Fruit fly (Drosophila melanogaster) whole organism, embryonic: ENCODE results near the gene ftz-f1.

ENCODE experiments used
- Atf-2 ChIP-seq: fragments of 200-800 bp; sonication (Bioruptor generic); optimal IDR thresholded peaks from 2 replicates; lab custom pipeline; 2016; ENCODE audit warnings: missing biosample characterization, missing genetic modification characterization
- BEAF-32 ChIP-seq: fragments of 200-800 bp; sonication (Bioruptor generic); optimal IDR thresholded peaks from 3 replicates; lab custom pipeline; 2017; ENCODE audit warnings: missing biosample characterization, missing genetic modification characterization, mild to moderate bottlenecking, moderate library complexity, missing genetic modification reagents
- CG11456 ChIP-seq: fragments of 200-800 bp; sonication (Bioruptor generic); IDR thresholded peaks from 3 replicates; pipeline ENCODE4 v1.3.6; 2022; ENCODE audit warnings: missing biosample characterization, missing genetic modification characterization
- CG12744 ChIP-seq: fragments of 200-800 bp; sonication (Bioruptor generic); optimal IDR thresholded peaks from 2 replicates; lab custom pipeline; 2016; ENCODE audit warnings: missing biosample characterization, missing genetic modification characterization
- CG15601 ChIP-seq: fragments of 200-800 bp; sonication (Bioruptor generic); optimal IDR thresholded peaks from 3 replicates; lab custom pipeline; 2019; ENCODE audit warnings: missing biosample characterization, mild to moderate bottlenecking, missing genetic modification characterization, moderate library complexity
- CG17361 ChIP-seq: fragments of 200-800 bp; sonication (Bioruptor generic); IDR thresholded peaks from 3 replicates; pipeline ENCODE4 v1.3.6; 2022; ENCODE audit warnings: missing biosample characterization, missing genetic modification characterization
- CG1792 ChIP-seq: fragments of 200-800 bp; sonication (Bioruptor generic); optimal IDR thresholded peaks from 2 replicates; lab custom pipeline; 2016; ENCODE audit warnings: missing biosample characterization, missing genetic modification characterization
- CG4328 ChIP-seq: fragments of 200-800 bp; sonication (Bioruptor generic); optimal IDR thresholded peaks from 3 replicates; lab custom pipeline; 2017; ENCODE audit warnings: missing biosample characterization, missing genetic modification reagents, missing genetic modification characterization
- CG7786 ChIP-seq: fragments of 200-800 bp; sonication (Bioruptor generic); optimal IDR thresholded peaks from 2 replicates; lab custom pipeline; 2016; ENCODE audit warnings: missing biosample characterization, missing genetic modification characterization
- CG8359 ChIP-seq: fragments of 200-800 bp; sonication (Bioruptor generic); optimal IDR thresholded peaks from 2 replicates; lab custom pipeline; 2017; ENCODE audit warnings: missing biosample characterization, mild to moderate bottlenecking, missing genetic modification characterization, borderline replicate concordance
- CG9797 ChIP-seq: fragments of 200-800 bp; sonication (Bioruptor generic); optimal IDR thresholded peaks from 3 replicates; lab custom pipeline; 2018; ENCODE audit warnings: missing biosample characterization, mild to moderate bottlenecking, missing genetic modification characterization
- CG9876 ChIP-seq: fragments of 200-800 bp; sonication (Bioruptor generic); optimal IDR thresholded peaks from 2 replicates; lab custom pipeline; 2016; ENCODE audit warnings: missing biosample characterization, missing genetic modification characterization
- CTCF ChIP-seq: fragments of 200-800 bp; sonication (Bioruptor generic); optimal IDR thresholded peaks from 2 replicates; lab custom pipeline; 2017; ENCODE audit warnings: missing biosample characterization, mild to moderate bottlenecking, missing genetic modification characterization, moderate library complexity
- Dip2 ChIP-seq: fragments of 200-800 bp; sonication (Bioruptor generic); IDR thresholded peaks from 2 replicates; pipeline ENCODE4 v1.3.6; 2022; ENCODE audit warnings: missing biosample characterization, missing genetic modification characterization
- Hey ChIP-seq: fragments of 200-800 bp; sonication (Bioruptor generic); optimal IDR thresholded peaks from 3 replicates; lab custom pipeline; 2018; ENCODE audit warnings: missing biosample characterization, mild to moderate bottlenecking, missing genetic modification characterization
- HmgD ChIP-seq: fragments of 200-800 bp; sonication (Bioruptor generic); optimal IDR thresholded peaks from 3 replicates; lab custom pipeline; 2016; ENCODE audit warnings: missing biosample characterization, missing genetic modification characterization
- Hsf ChIP-seq: fragments of 200-800 bp; sonication (Bioruptor generic); optimal IDR thresholded peaks from 3 replicates; lab custom pipeline; 2016; ENCODE audit warnings: missing biosample characterization, missing genetic modification characterization
- MTF-1 ChIP-seq: fragments of 200-800 bp; sonication (Bioruptor generic); optimal IDR thresholded peaks from 2 replicates; lab custom pipeline; 2018; ENCODE audit warnings: missing biosample characterization, mild to moderate bottlenecking, missing genetic modification characterization, borderline replicate concordance
- Mrtf ChIP-seq: fragments of 200-800 bp; sonication (Bioruptor generic); IDR thresholded peaks from 3 replicates; pipeline ENCODE4 v1.3.6; 2022; ENCODE audit warnings: missing biosample characterization, missing genetic modification characterization
- Myb ChIP-seq: fragments of 200-800 bp; sonication (Bioruptor generic); optimal IDR thresholded peaks from 2 replicates; lab custom pipeline; 2016; ENCODE audit warnings: missing biosample characterization, missing genetic modification characterization
- Nf-YA ChIP-seq: fragments of 200-800 bp; sonication (Bioruptor generic); IDR thresholded peaks from 2 replicates; pipeline ENCODE4 v1.3.6; 2022; ENCODE audit warnings: missing biosample characterization, missing genetic modification characterization
- Ssrp ChIP-seq: fragments of 200-800 bp; sonication (Bioruptor generic); optimal IDR thresholded peaks from 2 replicates; lab custom pipeline; 2018; ENCODE audit warnings: missing biosample characterization, mild to moderate bottlenecking, missing genetic modification characterization, moderate library complexity
- Trl ChIP-seq, 3 experiments: fragments of >200 bp in 2 of 3; fragments of 200-800 bp in 1 of 3; sonication (Bioruptor generic) in 1 of 3; optimal IDR thresholded peaks; 2 replicates in 1 of 3; 3 replicates in 2 of 3; lab custom pipeline; 2016 to 2017; ENCODE audit warnings: missing biosample characterization in 1 of 3, missing genetic modification characterization in 1 of 3
- ab ChIP-seq: fragments of 200-800 bp; sonication (Bioruptor generic); optimal IDR thresholded peaks from 2 replicates; lab custom pipeline; 2016; ENCODE audit warnings: missing biosample characterization, missing genetic modification characterization
- bab2 ChIP-seq: fragments of 200-800 bp; sonication (Bioruptor generic); optimal IDR thresholded peaks from 2 replicates; lab custom pipeline; 2016; ENCODE audit warnings: missing biosample characterization, missing genetic modification characterization
- cas ChIP-seq: fragments of 200-800 bp; sonication (Bioruptor generic); IDR thresholded peaks from 2 replicates; pipeline ENCODE4 v1.3.6; 2022; ENCODE audit warnings: missing biosample characterization, missing genetic modification characterization
- danr ChIP-seq: fragments of 200-800 bp; sonication (Bioruptor generic); IDR thresholded peaks from 2 replicates; pipeline ENCODE4 v1.3.6; 2022; ENCODE audit warnings: missing biosample characterization, missing genetic modification characterization
- dimm ChIP-seq: fragments of 200-800 bp; sonication (Bioruptor generic); IDR thresholded peaks from 2 replicates; pipeline ENCODE4 v1.3.6; 2022; ENCODE audit warnings: missing biosample characterization, missing genetic modification characterization
- disco-r ChIP-seq: fragments of 200-800 bp; sonication (Bioruptor generic); optimal IDR thresholded peaks from 2 replicates; lab custom pipeline; 2016; ENCODE audit warnings: missing biosample characterization, missing genetic modification characterization
- fru ChIP-seq: fragments of >200 bp; optimal IDR thresholded peaks from 2 replicates; lab custom pipeline; 2017
- gcm2 ChIP-seq: fragments of 200-800 bp; sonication (Bioruptor generic); optimal IDR thresholded peaks from 2 replicates; lab custom pipeline; 2016; ENCODE audit warnings: missing biosample characterization, missing genetic modification characterization
- hkb ChIP-seq, 2 experiments: fragments of 200-800 bp in 1 of 2; fragments of >200 bp in 1 of 2; sonication (Bioruptor generic) in 1 of 2; IDR thresholded peaks in 1 of 2; optimal IDR thresholded peaks in 1 of 2; 2 replicates each; pipeline versions ENCODE4 v1.3.6 to Lab custom; 2017 to 2022; ENCODE audit warnings: missing biosample characterization in 1 of 2, missing genetic modification characterization in 1 of 2
- insv ChIP-seq, 2 experiments: fragments of 200-800 bp; sonication (Bioruptor generic); optimal IDR thresholded peaks; 3 replicates each; lab custom pipeline; 2016 to 2018; ENCODE audit warnings: missing biosample characterization in 2 of 2, missing genetic modification characterization in 2 of 2
- maf-S ChIP-seq: fragments of 200-800 bp; sonication (Bioruptor generic); optimal IDR thresholded peaks from 2 replicates; lab custom pipeline; 2016; ENCODE audit warnings: missing biosample characterization, missing genetic modification characterization
- mam ChIP-seq: fragments of 200-800 bp; sonication (Bioruptor generic); optimal IDR thresholded peaks from 3 replicates; lab custom pipeline; 2016; ENCODE audit warnings: missing biosample characterization, missing genetic modification characterization
- nom ChIP-seq: fragments of 200-800 bp; sonication (Bioruptor generic); optimal IDR thresholded peaks from 2 replicates; lab custom pipeline; 2017; ENCODE audit warnings: missing biosample characterization, missing genetic modification characterization, mild to moderate bottlenecking, moderate library complexity, missing genetic modification reagents
- otp ChIP-seq: fragments of 200-800 bp; sonication (Bioruptor generic); IDR thresholded peaks from 3 replicates; pipeline ENCODE4, ENCODE4 v1.3.6; 2022; ENCODE audit warnings: missing biosample characterization, missing genetic modification characterization
- pros ChIP-seq: fragments of 200-800 bp; sonication (Bioruptor generic); optimal IDR thresholded peaks from 3 replicates; lab custom pipeline; 2019; ENCODE audit warnings: missing biosample characterization, mild to moderate bottlenecking, missing genetic modification characterization, moderate library complexity
- rib ChIP-seq: fragments of 200-800 bp; sonication (Bioruptor generic); IDR thresholded peaks from 2 replicates; pipeline ENCODE4 v1.3.6; 2022; ENCODE audit warnings: missing biosample characterization, missing genetic modification characterization
- row ChIP-seq: fragments of 200-800 bp; sonication (Bioruptor generic); IDR thresholded peaks from 3 replicates; pipeline ENCODE4 v1.3.6; 2022; ENCODE audit warnings: missing biosample characterization, missing genetic modification characterization
- sd ChIP-seq: fragments of 200-800 bp; sonication (Bioruptor generic); optimal IDR thresholded peaks from 3 replicates; lab custom pipeline; 2018; ENCODE audit warnings: missing biosample characterization, mild to moderate bottlenecking, missing genetic modification characterization, moderate library complexity
- seq ChIP-seq: fragments of 200-800 bp; sonication (Bioruptor generic); IDR thresholded peaks from 2 replicates; pipeline ENCODE4 v1.3.6; 2022; ENCODE audit warnings: missing biosample characterization, missing genetic modification characterization
- sug ChIP-seq: fragments of 200-800 bp; optimal IDR thresholded peaks from 2 replicates; lab custom pipeline; 2019; ENCODE audit warnings: missing biosample characterization, mild to moderate bottlenecking, missing genetic modification characterization, moderate library complexity
- tna ChIP-seq: fragments of 200-800 bp; sonication (Bioruptor generic); IDR thresholded peaks from 2 replicates; pipeline ENCODE4 v1.3.6; 2022; ENCODE audit warnings: missing biosample characterization, missing genetic modification characterization; ENCODE audit not compliant: partially characterized antibody
- trem ChIP-seq: fragments of 200-800 bp; optimal IDR thresholded peaks from 3 replicates; lab custom pipeline; 2019; ENCODE audit warnings: missing biosample characterization, mild to moderate bottlenecking, missing genetic modification characterization, moderate library complexity
- trh ChIP-seq: fragments of 200-800 bp; sonication (Bioruptor generic); optimal IDR thresholded peaks from 2 replicates; lab custom pipeline; 2016; ENCODE audit warnings: missing biosample characterization, missing genetic modification characterization
- ttk ChIP-seq: fragments of 200-800 bp; sonication (Bioruptor generic); IDR thresholded peaks from 2 replicates; pipeline ENCODE4 v2.1.2; 2022; ENCODE audit warnings: missing biosample characterization, missing genetic modification characterization
- vnd ChIP-seq: fragments of 200-800 bp; sonication (Bioruptor generic); IDR thresholded peaks from 3 replicates; pipeline ENCODE4 v1.3.6; 2022; ENCODE audit warnings: missing biosample characterization, missing genetic modification characterization; ENCODE audit not compliant: partially characterized antibody
- wek ChIP-seq: fragments of 200-800 bp; sonication (Bioruptor generic); optimal IDR thresholded peaks from 3 replicates; lab custom pipeline; 2018; ENCODE audit warnings: missing biosample characterization, mild to moderate bottlenecking, missing genetic modification characterization, moderate library complexity

ftz-f1 gene

DNA sequence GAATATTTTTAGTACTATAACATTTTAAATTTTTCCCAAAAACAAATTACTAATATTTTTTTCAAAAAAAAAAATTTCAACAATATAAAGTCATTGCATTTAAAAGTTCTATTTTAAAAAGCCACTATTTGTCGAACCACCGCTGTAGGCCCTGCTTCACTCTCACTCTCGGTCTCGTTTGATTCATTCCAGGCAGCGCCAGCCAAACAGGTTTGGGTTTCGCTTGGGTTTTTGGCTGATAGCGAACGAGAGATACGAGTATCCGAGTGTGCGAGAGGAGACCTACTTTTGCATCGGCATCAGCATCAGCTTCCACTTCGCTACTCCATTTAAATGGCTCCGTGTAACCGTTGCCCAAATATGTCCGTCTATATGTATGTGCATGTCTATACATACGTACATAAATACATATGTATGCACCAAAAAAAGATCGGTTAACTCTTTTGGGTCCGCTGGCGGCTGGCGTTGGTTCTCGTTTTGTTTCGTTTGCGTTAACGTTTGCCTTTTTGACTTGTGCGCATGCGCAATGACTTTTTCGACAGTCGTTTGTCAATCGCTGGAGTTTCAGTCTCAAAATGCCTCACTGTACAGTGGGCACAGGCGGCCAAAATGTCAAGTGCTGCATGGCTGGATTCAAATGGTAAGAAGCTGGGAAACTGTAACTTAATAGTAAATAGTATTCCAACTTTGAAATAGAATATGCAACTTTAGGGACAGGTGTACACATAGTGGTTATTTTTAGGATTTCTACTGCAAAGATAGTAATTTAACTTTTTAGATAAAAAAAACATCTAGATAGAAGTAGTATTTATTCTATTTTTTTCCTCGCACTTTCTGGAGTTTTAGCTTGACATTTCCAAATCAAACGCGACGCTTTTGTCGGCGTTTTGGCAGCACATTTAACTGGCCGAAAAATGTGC, 32.1 kb downstream of the ftz-f1 start (continued):
- TF ChIP-seq bab2 (GFP tag; lab: Kevin White, UChicago) (peak; percentile 61), CG7786 (peak; percentile 27), Myb (GFP tag; lab: Kevin White, UChicago) (peak; percentile 34), hkb (optimal IDR thresholded peaks at IDR 0.05; lab: Kevin White, UChicago) (no peak), hkb (GFP tag; IDR thresholded peaks at IDR 0.05; lab: Robert Waterston, UW) (peak; percentile 87), wek (GFP tag; lab: Kevin White, UChicago) (no peak), ttk (peak; percentile 66), insv (GFP tag; optimal IDR thresholded peaks at IDR 0.05; lab: Kevin White, UChicago) (no peak), BEAF-32 (GFP tag; lab: Kevin White, UChicago) (no peak), CG17361 (GFP tag; lab: Robert Waterston, UW) (peak; percentile 72; the same call in 2 of the 3 replicates), Hsf (peak; percentile 68), trem (tag; lab: Kevin White, UChicago) (no peak), Mrtf (GFP tag; lab: Robert Waterston, UW) (peak; percentile 67; the same call in 1 of the 3 replicates), HmgD (GFP tag; lab: Kevin White, UChicago) (no peak), row (peak; percentile 79), Dip2 (GFP tag; lab: Robert Waterston, UW) (no peak), danr (GFP tag; lab: Robert Waterston, UW) (0 out of 2 replicates have a peak, but pooled peaks have one; percentile 26), CG11456 (GFP tag; lab: Robert Waterston, UW) (0 out of 3 replicates have a peak, but pooled peaks have one; percentile 45), nom (GFP tag; lab: Kevin White, UChicago) (no peak), otp (GFP tag; lab: Robert Waterston, UW) (peak; percentile 51; the same call in 1 of the 3 replicates), maf-S (GFP tag; lab: Kevin White, UChicago) (no peak), CG4328 (GFP tag; lab: Kevin White, UChicago) (no peak), MTF-1 (peak; percentile 9), trh (GFP tag; lab: Kevin White, UChicago) (no peak), CG9876 (GFP tag; lab: Kevin White, UChicago) (no peak), pros (GFP tag; lab: Kevin White, UChicago) (no peak), dimm (GFP tag; lab: Robert Waterston, UW) (no peak), rib (GFP tag; lab: Robert Waterston, UW) (peak; percentile 44; the same call in 1 of the 2 replicates), CG12744 (GFP tag; lab: Kevin White, UChicago) (no peak), sd (tag; lab: Kevin White, UChicago) (peak; percentile 30), disco-r (GFP tag; lab: Kevin White, UChicago) (peak; percentile 2), Hey (tag; lab: Kevin White, UChicago) (no peak), Trl (optimal IDR thresholded peaks at IDR 0.05; lab: Kevin White, UChicago) (peak in 1 of 2 experiments; percentile 6), Trl (GFP tag; optimal IDR thresholded peaks at IDR 0.05; lab: Kevin White, UChicago) (no peak), cas (GFP tag; lab: Robert Waterston, UW) (no peak), seq (GFP tag; lab: Robert Waterston, UW) (peak; percentile 84), Ssrp (tag; lab: Kevin White, UChicago) (peak; percentile 64), Nf-YA (no peak; the same call in 1 of the 2 replicates), CG1792 (GFP tag; lab: Kevin White, UChicago) (no peak), Atf-2 (GFP tag; lab: Kevin White, UChicago) (peak; percentile 46), gcm2 (GFP tag; lab: Kevin White, UChicago) (peak; percentile 44), CTCF (GFP tag; lab: Kevin White, UChicago) (no peak), ab (no peak), fru (lab: Kevin White, UChicago) (no peak), tna (GFP tag; lab: Robert Waterston, UW) (no peak), mam (GFP tag; lab: Kevin White, UChicago) (peak; percentile 33), CG15601 (peak; percentile 12), vnd (GFP tag; lab: Robert Waterston, UW) (no peak), CG9797 (GFP tag; lab: Kevin White, UChicago) (no peak), CG8359 (GFP tag; lab: Kevin White, UChicago) (peak; percentile 14), sug (tag; lab: Kevin White, UChicago) (peak; percentile 44)
